Fruit fly (Drosophila melanogaster): ENCODE data around the gene alpha-Man-IIa.

alpha-Man-IIa gene

DNA sequence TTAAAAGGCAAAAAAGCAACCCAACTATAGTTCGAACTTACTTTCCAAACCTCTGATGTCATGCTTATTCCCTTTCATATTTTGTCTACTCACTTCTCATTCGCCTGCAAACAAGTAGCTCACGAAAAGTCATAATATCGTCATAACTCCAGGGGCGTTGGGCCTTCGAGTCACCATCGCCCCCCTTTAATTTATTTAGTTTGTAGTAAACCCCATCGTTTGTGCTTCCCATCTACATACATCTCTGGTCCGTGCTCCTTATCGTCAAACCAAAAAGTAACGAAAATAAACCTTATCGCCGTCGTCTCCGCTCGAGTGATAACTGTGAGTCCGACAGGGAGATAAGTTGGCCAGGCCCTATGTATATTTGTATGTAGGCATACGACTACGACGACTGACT, 16.6 kb downstream of the alpha-Man-IIa start (continued):
- TF ChIP-seq CG1603 (tag; optimal IDR thresholded peaks at IDR 0.05) = peak; percentile 52
- no peak for TF ChIP-seq BEAF-32 (GFP tag; optimal IDR thresholded peaks at IDR 0.05)
- TF ChIP-seq CG6813 (GFP tag; optimal IDR thresholded peaks at IDR 0.05) = peak; percentile 8
- TF ChIP-seq CG9797 (GFP tag; optimal IDR thresholded peaks at IDR 0.05) = no peak
- no peak for TF ChIP-seq tll (GFP tag; optimal IDR thresholded peaks at IDR 0.05)
- no peak for TF ChIP-seq CG10959 (GFP tag; IDR thresholded peaks at IDR 0.05)
- TF ChIP-seq Atf6 (GFP tag; IDR thresholded peaks at IDR 0.05) = peak; percentile 84
- peak; percentile 62; the same call in 1 of the 3 replicates for TF ChIP-seq otp (GFP tag; IDR thresholded peaks at IDR 0.05)
- TF ChIP-seq gcm (GFP tag; optimal IDR thresholded peaks at IDR 0.05) = no peak
- peak; percentile 64 for TF ChIP-seq CG6683 (GFP tag; optimal IDR thresholded peaks at IDR 0.05)
- peak; percentile 49 for TF ChIP-seq Dad (GFP tag; optimal IDR thresholded peaks at IDR 0.05)
- TF ChIP-seq HmgD (GFP tag; optimal IDR thresholded peaks at IDR 0.05) = no peak
- peak; percentile 7 for TF ChIP-seq CG4424 (GFP tag; optimal IDR thresholded peaks at IDR 0.05)
- TF ChIP-seq Pdp1 (GFP tag; optimal IDR thresholded peaks at IDR 0.05) = peak; percentile 25 to 90
- TF ChIP-seq psq (GFP tag; optimal IDR thresholded peaks at IDR 0.05) = no peak
- peak; percentile 79 for TF ChIP-seq odd (GFP tag; optimal IDR thresholded peaks at IDR 0.05)
- TF ChIP-seq CG10267 (tag; optimal IDR thresholded peaks at IDR 0.05) = peak; percentile 38
- TF ChIP-seq CG15269 (tag; optimal IDR thresholded peaks at IDR 0.05) = peak; percentile 82
- TF ChIP-seq CG12391 (tag; optimal IDR thresholded peaks at IDR 0.05) = peak; percentile 71
- TF ChIP-seq CG5953 (GFP tag; IDR thresholded peaks at IDR 0.05) = peak; percentile 67; the same call in 1 of the 2 replicates
- TF ChIP-seq tgo (GFP tag; IDR thresholded peaks at IDR 0.05) = peak; percentile 21; the same call in 1 of the 3 replicates
- TF ChIP-seq Vsx1 (GFP tag; optimal IDR thresholded peaks at IDR 0.05) = peak; percentile 35
- TF ChIP-seq luna (GFP tag; optimal IDR thresholded peaks at IDR 0.05) = no peak
- TF ChIP-seq NK7.1 (GFP tag; optimal IDR thresholded peaks at IDR 0.05) = peak; percentile 33
- TF ChIP-seq Ssrp (tag; optimal IDR thresholded peaks at IDR 0.05) = peak; percentile 4
- TF ChIP-seq ci (GFP tag; IDR thresholded peaks at IDR 0.05) = peak; percentile 84
- TF ChIP-seq Bdp1 (GFP tag; optimal IDR thresholded peaks at IDR 0.05) = peak; percentile 36
- TF ChIP-seq chn (GFP tag; optimal IDR thresholded peaks at IDR 0.05) = peak; percentile 4
- peak; percentile 17 for TF ChIP-seq Atf3 (GFP tag; optimal IDR thresholded peaks at IDR 0.05)
- TF ChIP-seq Ada2b (GFP tag; IDR thresholded peaks at IDR 0.05) = peak; percentile 66
- TF ChIP-seq HLH54F (GFP tag; optimal IDR thresholded peaks at IDR 0.05) = peak; percentile 64
- no peak for TF ChIP-seq Dfd (GFP tag; optimal IDR thresholded peaks at IDR 0.05)
- no peak for TF ChIP-seq peb (GFP tag; IDR thresholded peaks at IDR 0.05)
- no peak for TF ChIP-seq amos (GFP tag; IDR thresholded peaks at IDR 0.05; ENCODE audit: partially characterized antibody)
- peak; percentile 92 for TF ChIP-seq CG34376 (GFP tag; optimal IDR thresholded peaks at IDR 0.05)
- peak; percentile 7 for TF ChIP-seq tup (GFP tag; optimal IDR thresholded peaks at IDR 0.05)
- TF ChIP-seq Rx (GFP tag; IDR thresholded peaks at IDR 0.05) = 0 out of 2 replicates have a peak, but pooled peaks have one; percentile 17
- no peak for TF ChIP-seq CG6654 (GFP tag; optimal IDR thresholded peaks at IDR 0.05)
- TF ChIP-seq pb (GFP tag; optimal IDR thresholded peaks at IDR 0.05) = no peak
- no peak for TF ChIP-seq CG42726 (GFP tag; IDR thresholded peaks at IDR 0.05; ENCODE audit: partially characterized antibody)
- peak; percentile 51; the same call in 1 of the 3 replicates for TF ChIP-seq CG2889 (GFP tag; IDR thresholded peaks at IDR 0.05)
- peak; percentile 53; the same call in 1 of the 2 replicates for TF ChIP-seq al (GFP tag; IDR thresholded peaks at IDR 0.05)
- TF ChIP-seq bigmax (GFP tag; optimal IDR thresholded peaks at IDR 0.05) = no peak
- no peak for TF ChIP-seq lbe (GFP tag; optimal IDR thresholded peaks at IDR 0.05)
- peak; percentile 72 for TF ChIP-seq ems (GFP tag; optimal IDR thresholded peaks at IDR 0.05)
- no peak for TF ChIP-seq CG8478 (optimal IDR thresholded peaks at IDR 0.05)
- no peak for TF ChIP-seq sna (GFP tag; IDR thresholded peaks at IDR 0.05; ENCODE audit: partially characterized antibody)
- no peak for TF ChIP-seq Opbp (GFP tag; IDR thresholded peaks at IDR 0.05; ENCODE audit: partially characterized antibody)
- no peak for TF ChIP-seq stc (GFP tag; IDR thresholded peaks at IDR 0.05)
- TF ChIP-seq CG2199 (GFP tag; IDR thresholded peaks at IDR 0.05) = no peak; the same call in 1 of the 3 replicates
- TF ChIP-seq E2f1 (GFP tag; IDR thresholded peaks at IDR 0.05) = no peak
